Worm (Caenorhabditis elegans) whole organism, L4 larva: ENCODE results near the gene F32D8.1.

Source experiments
- F10B5.3 ChIP-seq: sonication (generic microtip); optimal IDR thresholded peaks from 2 replicates; lab custom pipeline; 2016; ENCODE audit warnings: mild to moderate bottlenecking, missing genetic modification characterization, missing compliant biosample characterization
- F44E2.7 ChIP-seq: fragments of 200-800 bp; sonication (Bioruptor generic); IDR thresholded peaks from 2 replicates; pipeline ENCODE4 v2.1.2; 2022; ENCODE audit warnings: missing genetic modification characterization, missing compliant biosample characterization
- F49E8.2 ChIP-seq: sonication (generic microtip); optimal IDR thresholded peaks from 2 replicates; lab custom pipeline; 2016; ENCODE audit warnings: missing compliant biosample characterization, mild to moderate bottlenecking, missing genetic modification characterization, borderline replicate concordance
- Y105C5A.15 ChIP-seq: fragments of 200-800 bp; sonication (Bioruptor generic); IDR thresholded peaks from 2 replicates; pipeline ENCODE4 v1.3.6; 2022; ENCODE audit warnings: missing genetic modification characterization, missing compliant biosample characterization
- Y75B8A.6 ChIP-seq: fragments of 200-800 bp; sonication (Bioruptor generic); IDR thresholded peaks from 2 replicates; pipeline ENCODE4 v1.3.6; 2022; ENCODE audit warnings: missing genetic modification reagents, missing genetic modification characterization, missing compliant biosample characterization
- ZK546.5 ChIP-seq, 2 experiments: sonication (generic microtip); optimal IDR thresholded peaks; 2 replicates each; lab custom pipeline; 2017; ENCODE audit warnings: missing biosample characterization in 2 of 2, missing genetic modification characterization in 2 of 2
- aha-1 ChIP-seq: fragments of 150-350 bp; peaks from one replicate; lab custom pipeline; 2014; ENCODE audit warnings: missing biosample characterization, missing genetic modification characterization
- aly-2 ChIP-seq: sonication (generic microtip); optimal IDR thresholded peaks from 2 replicates; lab custom pipeline; 2018; ENCODE audit warnings: missing biosample characterization, missing genetic modification characterization
- attf-4 ChIP-seq: sonication (generic microtip); optimal IDR thresholded peaks from 3 replicates; lab custom pipeline; 2017; ENCODE audit warnings: missing biosample characterization, missing genetic modification characterization
- ceh-20 ChIP-seq: fragments of 200-800 bp; sonication (Bioruptor generic); IDR thresholded peaks from 2 replicates; pipeline ENCODE4 v1.3.6; 2022; ENCODE audit warnings: missing genetic modification reagents, missing genetic modification characterization, missing compliant biosample characterization
- ceh-44 ChIP-seq: fragments of 200-800 bp; sonication (Bioruptor generic); IDR thresholded peaks from 2 replicates; pipeline ENCODE4 v1.3.6; 2022; ENCODE audit warnings: missing genetic modification reagents, missing genetic modification characterization, missing compliant biosample characterization
- ceh-62 ChIP-seq: sonication (generic microtip); optimal IDR thresholded peaks from 2 replicates; lab custom pipeline; 2017; ENCODE audit warnings: missing biosample characterization, missing genetic modification characterization
- ceh-82 ChIP-seq: sonication (generic microtip); optimal IDR thresholded peaks from 2 replicates; lab custom pipeline; 2017; ENCODE audit warnings: missing biosample characterization, missing genetic modification characterization
- cey-2 ChIP-seq: sonication (generic microtip); optimal IDR thresholded peaks from 3 replicates; lab custom pipeline; 2017; ENCODE audit warnings: missing genetic modification characterization, mild to moderate bottlenecking, missing compliant biosample characterization, antibody characterized with exemption, borderline replicate concordance; ENCODE audit not compliant: insufficient read depth
- ctbp-1 ChIP-seq: fragments of 200-800 bp; sonication (Bioruptor generic); IDR thresholded peaks from 2 replicates; pipeline ENCODE4 v1.3.6; 2022; ENCODE audit warnings: missing genetic modification reagents, missing genetic modification characterization, missing compliant biosample characterization
- daf-16 ChIP-seq, 3 experiments: sonication (generic microtip); optimal IDR thresholded peaks; 2 replicates each; lab custom pipeline; 2016 to 2017; ENCODE audit warnings: missing genetic modification characterization in 3 of 3, missing genetic modification reagents in 3 of 3, mild to moderate bottlenecking in 2 of 3, missing compliant biosample characterization in 2 of 3, missing biosample characterization in 1 of 3, moderate library complexity in 1 of 3
- daf-8 ChIP-seq: fragments of 200-800 bp; sonication (Bioruptor generic); IDR thresholded peaks from 2 replicates; pipeline ENCODE4 v1.3.6; 2022; ENCODE audit warnings: missing genetic modification characterization, missing compliant biosample characterization
- dmd-6 ChIP-seq: fragments of 200-800 bp; sonication (Bioruptor generic); IDR thresholded peaks from 2 replicates; pipeline ENCODE4 v1.3.6; 2022; ENCODE audit warnings: missing genetic modification reagents, missing genetic modification characterization, missing compliant biosample characterization
- dmd-8 ChIP-seq: fragments of 200-800 bp; sonication (Bioruptor generic); IDR thresholded peaks from 2 replicates; pipeline ENCODE4 v1.3.6; 2022; ENCODE audit warnings: missing genetic modification characterization, missing compliant biosample characterization
- duxl-1 ChIP-seq: sonication (generic microtip); optimal IDR thresholded peaks from 2 replicates; lab custom pipeline; 2016; ENCODE audit warnings: mild to moderate bottlenecking, missing genetic modification characterization, moderate library complexity, missing compliant biosample characterization; ENCODE audit not compliant: poor library complexity
- dve-1 ChIP-seq: sonication (generic microtip); optimal IDR thresholded peaks from 2 replicates; lab custom pipeline; 2017; ENCODE audit warnings: antibody characterized with exemption, mild to moderate bottlenecking, missing genetic modification characterization, missing compliant biosample characterization; ENCODE audit not compliant: insufficient read depth
- egl-27 ChIP-seq: sonication (generic microtip); optimal IDR thresholded peaks from 3 replicates; lab custom pipeline; 2017; ENCODE audit warnings: missing biosample characterization, missing genetic modification reagents, missing genetic modification characterization
- egl-43 ChIP-seq: fragments of 200-800 bp; sonication (Bioruptor generic); IDR thresholded peaks from 2 replicates; pipeline ENCODE4 v1.3.6; 2022; ENCODE audit warnings: missing genetic modification reagents, missing genetic modification characterization, missing compliant biosample characterization
- hlh-11 ChIP-seq: fragments of 200-800 bp; sonication (Bioruptor generic); optimal IDR thresholded peaks from 2 replicates; lab custom pipeline; 2018; ENCODE audit warnings: mild to moderate bottlenecking, missing genetic modification characterization, missing compliant biosample characterization
- hlh-30 ChIP-seq: sonication (generic microtip); optimal IDR thresholded peaks from 2 replicates; lab custom pipeline; 2017; ENCODE audit warnings: antibody characterized with exemption, mild to moderate bottlenecking, missing genetic modification characterization, missing compliant biosample characterization; ENCODE audit not compliant: insufficient read depth
- jun-1 ChIP-seq: fragments of 150-350 bp; optimal IDR thresholded peaks from 2 replicates; lab custom pipeline; 2014; ENCODE audit warnings: missing biosample characterization, missing genetic modification reagents, missing genetic modification characterization
- lin-1 ChIP-seq: fragments of 200-800 bp; sonication (Bioruptor generic); IDR thresholded peaks from 2 replicates; pipeline ENCODE4 v1.3.6; 2022; ENCODE audit warnings: missing genetic modification reagents, missing genetic modification characterization, missing compliant biosample characterization
- lsy-2 ChIP-seq, 2 experiments: fragments of 150-350 bp in 1 of 2; sonication (generic microtip) in 1 of 2; optimal IDR thresholded peaks; 2 replicates each; lab custom pipeline; 2014 to 2017; ENCODE audit warnings: missing biosample characterization in 2 of 2, missing genetic modification characterization in 2 of 2
- madf-5 ChIP-seq, 2 experiments: fragments of 200-800 bp; sonication (Bioruptor generic); IDR thresholded peaks; 2 replicates each; pipeline ENCODE4 v1.3.6; 2022; ENCODE audit warnings: missing compliant biosample characterization in 2 of 2, missing genetic modification characterization in 2 of 2
- madf-9 ChIP-seq: fragments of 200-800 bp; sonication (Bioruptor generic); conservative IDR thresholded peaks from 2 replicates; pipeline ENCODE4 v1.3.6; 2022; ENCODE audit warnings: missing genetic modification reagents, missing genetic modification characterization, missing compliant biosample characterization
- mdl-1 ChIP-seq, 2 experiments: fragments of 150-350 bp in 1 of 2; sonication (generic microtip) in 1 of 2; optimal IDR thresholded peaks; 2 replicates each; lab custom pipeline; 2014 to 2017; ENCODE audit warnings: missing biosample characterization in 2 of 2, missing genetic modification characterization in 2 of 2
- mes-2 ChIP-seq: sonication (generic microtip); optimal IDR thresholded peaks from 2 replicates; lab custom pipeline; 2016; ENCODE audit warnings: missing genotype, mild to moderate bottlenecking, missing genetic modification characterization, missing compliant biosample characterization; ENCODE audit not compliant: poor library complexity, severe bottlenecking
- mxl-3 ChIP-seq: fragments of 200-800 bp; sonication (Bioruptor generic); optimal IDR thresholded peaks from 2 replicates; lab custom pipeline; 2018; ENCODE audit warnings: mild to moderate bottlenecking, missing genetic modification characterization, missing compliant biosample characterization
- nhr-11 ChIP-seq: fragments of 150-350 bp; optimal IDR thresholded peaks from 2 replicates; lab custom pipeline; 2014; ENCODE audit warnings: missing biosample characterization, missing genetic modification characterization
- nhr-28 ChIP-seq: fragments of 150-350 bp; optimal IDR thresholded peaks from 2 replicates; lab custom pipeline; 2014; ENCODE audit warnings: missing biosample characterization, missing genetic modification characterization
- nhr-48 ChIP-seq: sonication (generic microtip); optimal IDR thresholded peaks from 2 replicates; lab custom pipeline; 2016; ENCODE audit warnings: mild to moderate bottlenecking, missing genetic modification characterization, missing compliant biosample characterization
- nhr-77 ChIP-seq: fragments of 150-350 bp; optimal IDR thresholded peaks from 2 replicates; lab custom pipeline; 2014; ENCODE audit warnings: missing biosample characterization, missing genetic modification characterization
- php-3 ChIP-seq: fragments of 200-800 bp; sonication (Bioruptor generic); IDR thresholded peaks from 2 replicates; pipeline ENCODE4 v1.3.6; 2022; ENCODE audit warnings: missing genetic modification reagents, missing genetic modification characterization, missing compliant biosample characterization
- pqm-1 ChIP-seq: sonication (generic microtip); optimal IDR thresholded peaks from 2 replicates; lab custom pipeline; 2017; ENCODE audit warnings: missing biosample characterization, missing genetic modification characterization
- snpc-4 ChIP-seq: fragments of 150-350 bp; optimal IDR thresholded peaks from 2 replicates; lab custom pipeline; 2014; ENCODE audit warnings: missing biosample characterization, missing genetic modification characterization
- spr-1 ChIP-seq: sonication (generic microtip); optimal IDR thresholded peaks from 2 replicates; lab custom pipeline; 2016; ENCODE audit warnings: mild to moderate bottlenecking, missing genetic modification characterization, missing compliant biosample characterization
- unc-62 ChIP-seq, 3 experiments: fragments of 150-350 bp in 1 of 3; sonication (generic microtip); optimal IDR thresholded peaks in 2 of 3; peaks in 1 of 3; 1 replicate in 1 of 3; 2 replicates in 2 of 3; lab custom pipeline; 2014 to 2017; ENCODE audit warnings: missing biosample characterization in 3 of 3, missing genetic modification characterization in 3 of 3, missing genetic modification reagents in 3 of 3, missing genotype in 1 of 3
- vab-7 ChIP-seq: fragments of 200-800 bp; sonication (Bioruptor generic); IDR thresholded peaks from 2 replicates; pipeline ENCODE4 v1.3.6; 2022; ENCODE audit warnings: missing genetic modification reagents, missing genetic modification characterization, missing compliant biosample characterization
- zip-2 ChIP-seq: fragments of 150-350 bp; optimal IDR thresholded peaks from 2 replicates; lab custom pipeline; 2014; ENCODE audit warnings: missing biosample characterization, missing genetic modification characterization

F32D8.1 gene

ce11 chrV:10877808-10878600, 2.6 kb upstream of the F32D8.1 start:
- peak; percentile 79 for TF ChIP-seq php-3
- TF ChIP-seq dve-1 (tag; lab: Kevin White, UChicago), result peak; percentile 45
- TF ChIP-seq daf-16 (GFP tag; optimal IDR thresholded peaks at IDR 0.05; lab: Kevin White, UChicago), result no peak
- peak; percentile 97 for TF ChIP-seq daf-16 (tag; optimal IDR thresholded peaks at IDR 0.05; lab: Kevin White, UChicago)
- 0 out of 2 replicates have a peak, but pooled peaks have one; percentile 29 for TF ChIP-seq lin-1
- peak; percentile 85 for TF ChIP-seq nhr-28 (tag; lab: Kevin White, UChicago)
- TF ChIP-seq nhr-48 (tag; lab: Kevin White, UChicago), result peak; percentile 64
- TF ChIP-seq aha-1 (tag; lab: Kevin White, UChicago), result peak; percentile 78
- TF ChIP-seq spr-1 (tag; lab: Kevin White, UChicago), result no peak
- no peak for TF ChIP-seq F49E8.2
- TF ChIP-seq egl-43 (GFP tag; lab: Robert Waterston, UW), result no peak
- TF ChIP-seq nhr-77, result peak; percentile 53
- TF ChIP-seq dmd-6, result peak; percentile 80
- peak; percentile 79 for TF ChIP-seq pqm-1
- peak; percentile 84 for TF ChIP-seq hlh-11

DNA sequence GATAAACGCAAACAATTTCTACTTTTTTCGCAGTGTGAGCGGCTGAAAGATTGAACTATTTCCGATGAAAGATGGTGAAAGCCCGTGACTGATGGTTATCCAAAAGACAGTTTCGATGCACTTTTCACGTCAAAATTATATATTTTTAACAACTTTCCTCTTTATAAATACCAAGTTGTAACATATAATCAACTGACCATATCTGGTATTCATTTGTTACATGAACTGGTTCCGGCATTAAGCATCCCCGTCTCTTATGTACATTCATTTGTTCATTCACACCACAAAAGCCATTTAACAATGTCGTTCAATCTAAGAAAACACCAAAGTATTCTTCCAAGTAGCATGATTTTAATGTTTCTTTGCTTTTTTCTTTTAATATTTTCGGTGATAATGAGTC, 2.8 kb downstream of the F32D8.1 start, which contains the start of gene F32D8.2:
F32D8.2 (plus strand) TSS at position 301 of the 400 bp plus-strand sequence.
- no peak for TF ChIP-seq snpc-4
- TF ChIP-seq Y75B8A.6 (GFP tag; lab: Robert Waterston, UW), result no peak
- no peak for TF ChIP-seq ceh-44 (GFP tag; lab: Robert Waterston, UW)
- no peak for TF ChIP-seq aly-2 (tag; lab: Kevin White, UChicago)
- no peak for TF ChIP-seq Y105C5A.15 (GFP tag; lab: Robert Waterston, UW)
- TF ChIP-seq ceh-82, result no peak
- TF ChIP-seq madf-5 (GFP tag; IDR thresholded peaks at IDR 0.05; lab: Robert Waterston, UW), result no peak
- no peak for TF ChIP-seq nhr-11 (tag; lab: Kevin White, UChicago)
- no peak for TF ChIP-seq cey-2
- no peak for TF ChIP-seq mes-2 (tag; lab: Kevin White, UChicago)
- TF ChIP-seq F44E2.7, result no peak
- TF ChIP-seq mxl-3 (GFP tag; lab: Kevin White, UChicago), result no peak
- TF ChIP-seq ceh-62 (tag; lab: Kevin White, UChicago), result no peak
- TF ChIP-seq zip-2 (tag; lab: Kevin White, UChicago), result no peak

ce11 chrV:10886405-10886887, 5.8 kb downstream of the F32D8.1 start, which contains the start of gene F32D8.3:
Gene F32D8.3 (plus strand): TSS chrV:10886837.
- TF ChIP-seq duxl-1 (tag; lab: Kevin White, UChicago), result no peak
- TF ChIP-seq cey-2, result peak; percentile 62
- peak; percentile 76 for TF ChIP-seq mxl-3 (GFP tag; lab: Kevin White, UChicago)
- no peak for TF ChIP-seq ZK546.5 (tag; optimal IDR thresholded peaks at IDR 0.05; lab: Kevin White, UChicago)
- TF ChIP-seq nhr-28 (tag; lab: Kevin White, UChicago), result peak; percentile 33
- TF ChIP-seq vab-7, result no peak
- no peak for TF ChIP-seq lsy-2 (tag; optimal IDR thresholded peaks at IDR 0.05; lab: Kevin White, UChicago)
- TF ChIP-seq madf-5 (GFP tag; IDR thresholded peaks at IDR 0.05; lab: Robert Waterston, UW), result no peak
- TF ChIP-seq madf-9, result no peak
- peak; percentile 62 for TF ChIP-seq hlh-11
- TF ChIP-seq unc-62 (GFP tag; optimal IDR thresholded peaks at IDR 0.05 in 1 of 2; lab: Kevin White, UChicago), result peak in 1 of 2 experiments; percentile 67
- no peak for TF ChIP-seq unc-62 (tag; optimal IDR thresholded peaks at IDR 0.05; lab: Kevin White, UChicago)
- no peak for TF ChIP-seq jun-1 (tag; lab: Kevin White, UChicago)
- TF ChIP-seq mes-2 (tag; lab: Kevin White, UChicago), result no peak
- no peak for TF ChIP-seq F10B5.3 (tag; lab: Kevin White, UChicago)
- no peak for TF ChIP-seq spr-1 (tag; lab: Kevin White, UChicago)
- TF ChIP-seq attf-4 (tag; lab: Kevin White, UChicago), result no peak
- peak in 1 of 2 experiments; percentile 52 for TF ChIP-seq mdl-1 (tag; optimal IDR thresholded peaks at IDR 0.05; lab: Kevin White, UChicago)
- TF ChIP-seq aha-1 (tag; lab: Kevin White, UChicago), result peak; percentile 89
- TF ChIP-seq ceh-20, result no peak
- TF ChIP-seq daf-8 (GFP tag; lab: Robert Waterston, UW), result no peak
- TF ChIP-seq dmd-8, result no peak
- TF ChIP-seq ctbp-1 (GFP tag; lab: Robert Waterston, UW), result no peak
- TF ChIP-seq hlh-30 (tag; lab: Kevin White, UChicago), result peak; percentile 24
- TF ChIP-seq nhr-11 (tag; lab: Kevin White, UChicago), result no peak
- no peak for TF ChIP-seq egl-27
